Worm (Caenorhabditis elegans): ENCODE results near the gene F36H9.10.

The F36H9.10 gene

ce11 chrV:1789495-1789894, 8.5 kb upstream of the F36H9.10 start:
- no peak for TF ChIP-seq dmd-8 (GFP tag; IDR thresholded peaks at IDR 0.05)
- no peak for TF ChIP-seq Y5F2A.4 (GFP tag; optimal IDR thresholded peaks at IDR 0.05)
- peak in 1 of 2 experiments; percentile 73 for TF ChIP-seq unc-62 (GFP tag; optimal IDR thresholded peaks at IDR 0.05 in 1 of 2)
- TF ChIP-seq unc-62 (tag; optimal IDR thresholded peaks at IDR 0.05), result no peak
- TF ChIP-seq duxl-1 (tag; optimal IDR thresholded peaks at IDR 0.05; ENCODE audit: poor library complexity), result no peak
- TF ChIP-seq mxl-3 (GFP tag; optimal IDR thresholded peaks at IDR 0.05), result peak; percentile 67
- TF ChIP-seq nhr-28 (tag; optimal IDR thresholded peaks at IDR 0.05), result peak; percentile 54
- TF ChIP-seq Y48G9A.11 (GFP tag; IDR thresholded peaks at IDR 0.05), result no peak
- no peak for TF ChIP-seq mdt-29 (GFP tag; IDR thresholded peaks at IDR 0.05)
- TF ChIP-seq nhr-48 (tag; optimal IDR thresholded peaks at IDR 0.05), result peak; percentile 61
- TF ChIP-seq mdl-1 (tag; optimal IDR thresholded peaks at IDR 0.05), result peak in 1 of 2 experiments; percentile 54

ce11 chrV:1794218-1794617, 3.8 kb upstream of the F36H9.10 start, which contains the start of gene F36H9.1:
TSS of gene F36H9.1 (plus strand) at chrV:1794518.
- no peak for TF ChIP-seq mdt-29 (GFP tag; IDR thresholded peaks at IDR 0.05)
- no peak for TF ChIP-seq nhr-111 (GFP tag; optimal IDR thresholded peaks at IDR 0.05)

ce11 chrV:1803043-1803442, 5.0 kb downstream of the F36H9.10 start, which contains the start of gene srt-41:
TSS of gene srt-41 (minus strand) at chrV:1803143.
- TF ChIP-seq nhr-48 (tag; optimal IDR thresholded peaks at IDR 0.05), result no peak
- TF ChIP-seq ztf-11 (tag; optimal IDR thresholded peaks at IDR 0.05), result no peak
- no peak for TF ChIP-seq ceh-28 (tag; optimal IDR thresholded peaks at IDR 0.05)
- TF ChIP-seq spr-3 (GFP tag; optimal IDR thresholded peaks at IDR 0.05), result no peak
- TF ChIP-seq skn-1 (tag; optimal IDR thresholded peaks at IDR 0.05), result no peak
- TF ChIP-seq lir-3 (tag; optimal IDR thresholded peaks at IDR 0.05), result no peak
- TF ChIP-seq set-16 (GFP tag; IDR thresholded peaks at IDR 0.05), result no peak
- TF ChIP-seq hmg-1.1 (GFP tag; IDR thresholded peaks at IDR 0.05), result no peak
- TF ChIP-seq unc-39 (tag; optimal IDR thresholded peaks at IDR 0.05), result no peak
- TF ChIP-seq php-3 (GFP tag; IDR thresholded peaks at IDR 0.05), result no peak
- no peak for TF ChIP-seq snpc-1.2 (GFP tag; IDR thresholded peaks at IDR 0.05)

- TF ChIP-seq pha-4 (GFP tag; IDR thresholded peaks at IDR 0.05) (no peak), pha-4 (tag; optimal IDR thresholded peaks at IDR 0.05) (peak; percentile 5), zfp-3 (GFP tag; conservative IDR thresholded peaks at IDR 0.05) (0 out of 2 replicates have a peak, but pooled peaks have one; percentile 56), madf-5 (GFP tag; IDR thresholded peaks at IDR 0.05) (0 out of 4 replicates have a peak, but pooled peaks of 1 of the 2 experiments have one; percentile 5), T26A8.4 (GFP tag; IDR thresholded peaks at IDR 0.05) (no peak)
Measured at ce11 chrV:1804034-1804542, 6.1 kb downstream of the F36H9.10 start.

ce11 chrV:1804645-1805559, 6.9 kb downstream of the F36H9.10 start, which contains the start of the genes hsp-16.2 and hsp-16.41:
TSS of gene hsp-16.2 (minus strand) at chrV:1804957.
TSS of gene hsp-16.41 (plus strand) at chrV:1805178.
- TF ChIP-seq ceh-32 (tag; optimal IDR thresholded peaks at IDR 0.05; ENCODE audit: poor library complexity) (no peak), daf-12 (tag; optimal IDR thresholded peaks at IDR 0.05) (no peak), daf-8 (GFP tag; IDR thresholded peaks at IDR 0.05) (no peak), hmg-1.1 (GFP tag; IDR thresholded peaks at IDR 0.05) (peak; percentile 53), daf-16 (GFP tag; optimal IDR thresholded peaks at IDR 0.05) (peak in 1 of 2 experiments; percentile 90), daf-16 (tag; optimal IDR thresholded peaks at IDR 0.05) (peak; percentile 77), nhr-41 (GFP tag; IDR thresholded peaks at IDR 0.05) (no peak), ceh-44 (GFP tag; IDR thresholded peaks at IDR 0.05) (no peak), ceh-82 (tag; optimal IDR thresholded peaks at IDR 0.05) (no peak), unc-62 (GFP tag; optimal IDR thresholded peaks at IDR 0.05 in 1 of 2) (peak in 1 of 2 experiments; percentile 29), unc-62 (tag; optimal IDR thresholded peaks at IDR 0.05) (no peak), nhr-111 (GFP tag; optimal IDR thresholded peaks at IDR 0.05) (no peak), lin-39 (tag; optimal IDR thresholded peaks at IDR 0.05) (no peak), nhr-42 (GFP tag; IDR thresholded peaks at IDR 0.05) (no peak), spr-3 (GFP tag; optimal IDR thresholded peaks at IDR 0.05) (no peak), F10B5.3 (tag; optimal IDR thresholded peaks at IDR 0.05) (no peak), Y75B8A.6 (GFP tag; IDR thresholded peaks at IDR 0.05) (no peak), mxl-2 (GFP tag; conservative IDR thresholded peaks at IDR 0.05) (no peak), fos-1 (tag; optimal IDR thresholded peaks at IDR 0.05) (no peak), nhr-10 (tag; optimal IDR thresholded peaks at IDR 0.05) (no peak), snpc-1.2 (GFP tag; IDR thresholded peaks at IDR 0.05) (no peak), pha-4 (GFP tag; IDR thresholded peaks at IDR 0.05) (peak; percentile 64), pha-4 (tag; optimal IDR thresholded peaks at IDR 0.05) (no peak)

Measured in whole organism, L4 larva.